Worm (Caenorhabditis elegans) whole organism, young adult: Measurements from ENCODE around the gene T26E4.7.
"Not testable (repeated sequence)": the region's sequence is repeated elsewhere in the genome, so short reads cannot be mapped to it uniquely, and the experiment has no call there.

Source experiments
- D2030.7 ChIP-seq: fragments of 200-800 bp; sonication (Bioruptor generic); IDR thresholded peaks from 2 replicates; pipeline ENCODE4 v1.3.6; 2022; ENCODE audit warnings: missing genetic modification reagents, missing genetic modification characterization, missing compliant biosample characterization
- F22D6.2 ChIP-seq: sonication (generic microtip); optimal IDR thresholded peaks from 2 replicates; lab custom pipeline; 2016; ENCODE audit warnings: mild to moderate bottlenecking, missing genetic modification characterization, missing compliant biosample characterization
- F57C9.4 ChIP-seq: sonication (generic microtip); optimal IDR thresholded peaks from 2 replicates; lab custom pipeline; 2017; ENCODE audit warnings: mild to moderate bottlenecking, missing genetic modification characterization, missing compliant biosample characterization
- K11D2.4 ChIP-seq: fragments of 200-800 bp; sonication (Bioruptor generic); IDR thresholded peaks from 2 replicates; pipeline ENCODE4 v1.3.6; 2022; ENCODE audit warnings: missing genetic modification reagents, missing genetic modification characterization, missing compliant biosample characterization
- Y95B8A.8 ChIP-seq: fragments of 200-800 bp; sonication (Bioruptor generic); IDR thresholded peaks from 2 replicates; pipeline ENCODE4 v1.3.6; 2022; ENCODE audit warnings: missing genetic modification reagents, missing genetic modification characterization, missing compliant biosample characterization
- ZK185.1 ChIP-seq: sonication (generic microtip); optimal IDR thresholded peaks from 2 replicates; lab custom pipeline; 2016; ENCODE audit warnings: mild to moderate bottlenecking, missing genetic modification characterization, missing compliant biosample characterization; ENCODE audit not compliant: poor library complexity, severe bottlenecking
- akir-1 ChIP-seq: fragments of 200-800 bp; sonication (Bioruptor generic); optimal IDR thresholded peaks from 2 replicates; lab custom pipeline; 2018; ENCODE audit warnings: mild to moderate bottlenecking, missing genetic modification characterization, moderate library complexity, missing compliant biosample characterization
- aptf-2 ChIP-seq: fragments of 200-800 bp; sonication (Bioruptor generic); conservative IDR thresholded peaks from 2 replicates; pipeline ENCODE4 v1.3.6; 2022; ENCODE audit warnings: missing genetic modification reagents, missing genetic modification characterization, missing compliant biosample characterization
- atf-7 ChIP-seq: sonication (generic microtip); optimal IDR thresholded peaks from 2 replicates; lab custom pipeline; 2017; ENCODE audit warnings: mild to moderate bottlenecking, missing genetic modification characterization, missing compliant biosample characterization
- attf-3 ChIP-seq: fragments of 200-800 bp; sonication (Bioruptor generic); conservative IDR thresholded peaks from 2 replicates; pipeline ENCODE4 v1.3.6; 2022; ENCODE audit warnings: missing genetic modification reagents, missing genetic modification characterization, missing compliant biosample characterization
- attf-6 ChIP-seq: fragments of 200-800 bp; sonication (Bioruptor generic); IDR thresholded peaks from 2 replicates; pipeline ENCODE4 v1.3.6; 2022; ENCODE audit warnings: missing genetic modification reagents, missing genetic modification characterization, missing compliant biosample characterization
- ceh-40 ChIP-seq: fragments of 200-800 bp; sonication (Bioruptor generic); IDR thresholded peaks from 2 replicates; pipeline ENCODE4 v1.3.6; 2022; ENCODE audit warnings: missing genetic modification characterization, missing compliant biosample characterization
- ceh-79 ChIP-seq: sonication (generic microtip); optimal IDR thresholded peaks from 2 replicates; lab custom pipeline; 2017; ENCODE audit warnings: mild to moderate bottlenecking, missing genetic modification characterization, missing compliant biosample characterization
- ceh-91 ChIP-seq: fragments of 200-800 bp; sonication (Bioruptor generic); IDR thresholded peaks from 2 replicates; pipeline ENCODE4 v1.3.6; 2022; ENCODE audit warnings: missing genetic modification reagents, missing genetic modification characterization, missing compliant biosample characterization
- egrh-3 ChIP-seq: fragments of 200-800 bp; sonication (Bioruptor generic); IDR thresholded peaks from 2 replicates; pipeline ENCODE4 v1.3.6; 2022; ENCODE audit warnings: missing genetic modification reagents, missing genetic modification characterization, missing compliant biosample characterization
- fkh-3 ChIP-seq: sonication (generic microtip); optimal IDR thresholded peaks from 2 replicates; lab custom pipeline; 2016; ENCODE audit warnings: mild to moderate bottlenecking, missing genetic modification characterization, missing compliant biosample characterization
- him-1 ChIP-seq: sonication (generic microtip); optimal IDR thresholded peaks from 2 replicates; lab custom pipeline; 2016; ENCODE audit warnings: missing genotype, missing genetic modification reagents, missing genetic modification characterization, missing compliant biosample characterization
- madf-10 ChIP-seq: sonication (generic microtip); optimal IDR thresholded peaks from 2 replicates; lab custom pipeline; 2016; ENCODE audit warnings: mild to moderate bottlenecking, missing genetic modification characterization, missing compliant biosample characterization
- madf-3 ChIP-seq: fragments of 200-800 bp; sonication (Bioruptor generic); IDR thresholded peaks from 2 replicates; pipeline ENCODE4 v1.3.6; 2022; ENCODE audit warnings: missing genetic modification reagents, missing genetic modification characterization, missing compliant biosample characterization
- nhr-120 ChIP-seq: fragments of 200-800 bp; sonication (Bioruptor generic); IDR thresholded peaks from 2 replicates; pipeline ENCODE4 v1.3.6; 2022; ENCODE audit warnings: missing genetic modification characterization, missing compliant biosample characterization
- pbrm-1 ChIP-seq: fragments of 200-800 bp; sonication (Bioruptor generic); IDR thresholded peaks from 2 replicates; pipeline ENCODE4 v1.3.6; 2022; ENCODE audit warnings: missing genetic modification reagents, missing genetic modification characterization, missing compliant biosample characterization
- sdz-38 ChIP-seq: sonication (generic microtip); optimal IDR thresholded peaks from 2 replicates; lab custom pipeline; 2016; ENCODE audit warnings: missing genotype, missing genetic modification characterization, missing compliant biosample characterization
- snpc-1.1 ChIP-seq: sonication (generic microtip); optimal IDR thresholded peaks from 2 replicates; lab custom pipeline; 2017; ENCODE audit warnings: missing genetic modification characterization, mild to moderate bottlenecking, missing compliant biosample characterization, antibody characterized with exemption, moderate library complexity, missing genotype, missing genetic modification reagents; ENCODE audit not compliant: insufficient read depth
- sptf-2 ChIP-seq: fragments of 200-800 bp; sonication (Bioruptor generic); optimal IDR thresholded peaks from 2 replicates; lab custom pipeline; 2018; ENCODE audit warnings: mild to moderate bottlenecking, missing genetic modification characterization, missing compliant biosample characterization
- tlf-1 ChIP-seq: fragments of 200-800 bp; sonication (Bioruptor generic); optimal IDR thresholded peaks from 2 replicates; lab custom pipeline; 2018; ENCODE audit warnings: mild to moderate bottlenecking, missing genetic modification characterization, missing compliant biosample characterization

Gene T26E4.7

DNA sequence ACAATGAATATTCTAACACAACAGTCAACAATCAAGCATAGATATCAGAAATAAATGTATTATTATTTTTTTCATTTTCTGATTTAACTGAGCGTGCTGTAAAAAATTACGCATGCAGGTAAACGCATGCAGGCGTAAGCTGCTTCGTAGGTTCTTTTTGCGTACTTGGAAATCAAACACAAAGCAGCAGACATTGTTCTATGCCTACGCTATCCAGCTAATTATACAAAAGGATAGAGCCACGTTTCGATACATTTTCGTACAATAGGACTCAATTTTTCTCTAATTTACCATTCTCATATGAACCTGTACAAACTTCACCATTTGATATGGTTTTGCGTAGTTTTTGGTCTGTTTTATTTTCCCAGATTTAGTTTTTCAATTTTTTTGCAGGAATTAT lies 10.9 kb upstream of the T26E4.7 start, which contains the start of gene T26E4.3:
Gene T26E4.3 (plus strand): TSS at position 301 of the 400 bp plus-strand sequence.
- TF ChIP-seq F22D6.2 (no peak), Y95B8A.8 (GFP tag; lab: Robert Waterston, UW) (no peak), F57C9.4 (tag; lab: Kevin White, UChicago) (no peak), ceh-91 (GFP tag; lab: Robert Waterston, UW) (no peak), egrh-3 (GFP tag; lab: Robert Waterston, UW) (no peak), pbrm-1 (GFP tag; lab: Robert Waterston, UW) (no peak), sptf-2 (no peak), madf-10 (no peak), sdz-38 (tag; lab: Kevin White, UChicago) (no peak), him-1 (tag; lab: Kevin White, UChicago) (no peak), aptf-2 (GFP tag; lab: Robert Waterston, UW) (no peak)

- TF ChIP-seq ceh-40 (GFP tag; lab: Robert Waterston, UW) = no peak
Measured at ce11 chrV:15792409-15792808, 961 bp upstream of the T26E4.7 start, which contains the start of gene T26E4.4. TSS of gene T26E4.4 (minus strand) at chrV:15792509.

DNA sequence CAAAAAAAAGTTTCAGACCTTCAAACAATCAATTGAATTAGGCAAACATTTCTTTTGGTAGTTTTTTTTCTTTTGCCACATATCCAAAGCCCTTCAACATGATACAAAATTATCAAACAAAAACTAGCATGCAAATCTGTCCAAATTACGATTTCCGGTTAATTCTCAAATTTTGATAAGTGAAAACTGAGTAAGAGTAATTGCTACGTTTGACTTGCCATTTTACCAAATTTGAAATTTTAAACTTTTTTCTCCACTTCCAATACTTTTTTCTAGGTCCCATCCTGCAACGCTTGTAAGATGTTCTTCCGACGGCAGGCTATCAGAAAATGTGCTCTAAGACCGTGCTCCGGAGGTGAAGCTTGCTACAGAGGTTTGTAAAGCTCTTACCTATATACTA lies 2.7 kb downstream of the T26E4.7 start, which contains the start of gene nhr-223:
Gene nhr-223 (plus strand): TSS at position 301 of the 400 bp plus-strand sequence.
- no peak for TF ChIP-seq madf-3 (GFP tag; lab: Robert Waterston, UW)

- no peak for TF ChIP-seq ceh-79 (tag; lab: Kevin White, UChicago)
Measured at ce11 chrV:15798108-15798507, 4.7 kb downstream of the T26E4.7 start, which contains the start of gene T26E4.10. TSS of gene T26E4.10 (minus strand) at chrV:15798208.

ce11 chrV:15802623-15803022 lies 9.3 kb downstream of the T26E4.7 start, which contains the start of gene T26E4.9:
TSS of gene T26E4.9 (minus strand) at chrV:15802723.
- not testable (repeated sequence) for TF ChIP-seq ZK185.1 (tag; lab: Kevin White, UChicago); fkh-3 (tag; lab: Kevin White, UChicago); K11D2.4

- TF ChIP-seq attf-3 (GFP tag; lab: Robert Waterston, UW); nhr-120; atf-7 (tag; lab: Kevin White, UChicago): not testable (repeated sequence)
Measured at ce11 chrV:15803079-15803478, 9.7 kb downstream of the T26E4.7 start, which contains the start of gene srd-27. TSS of gene srd-27 (plus strand) at chrV:15803379.

DNA sequence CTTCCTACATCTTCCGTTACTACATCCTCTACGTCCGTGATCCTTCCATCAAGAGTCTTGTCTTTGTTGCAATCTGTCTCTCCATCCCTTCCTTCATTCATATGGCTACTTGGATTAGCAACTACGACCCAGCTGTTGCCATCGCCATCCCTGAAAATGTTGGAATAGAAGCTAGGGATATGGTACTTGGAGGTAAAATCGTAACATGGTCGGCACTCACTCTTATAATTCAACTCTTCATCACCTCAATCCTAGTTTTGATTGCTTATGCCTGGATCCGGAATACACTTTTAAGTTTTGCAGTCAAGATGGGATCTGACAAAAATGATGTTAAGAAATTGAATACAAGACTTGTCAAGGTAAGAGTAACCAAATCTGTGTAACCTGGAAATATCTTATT lies 10.4 kb downstream of the T26E4.7 start, which contains the start of gene T26E4.18:
Gene T26E4.18 (minus strand): TSS at position 101 of the 400 bp plus-strand sequence.
- TF ChIP-seq D2030.7 (GFP tag; lab: Robert Waterston, UW); ceh-79 (tag; lab: Kevin White, UChicago); snpc-1.1 (tag; lab: Kevin White, UChicago): not testable (repeated sequence)

DNA sequence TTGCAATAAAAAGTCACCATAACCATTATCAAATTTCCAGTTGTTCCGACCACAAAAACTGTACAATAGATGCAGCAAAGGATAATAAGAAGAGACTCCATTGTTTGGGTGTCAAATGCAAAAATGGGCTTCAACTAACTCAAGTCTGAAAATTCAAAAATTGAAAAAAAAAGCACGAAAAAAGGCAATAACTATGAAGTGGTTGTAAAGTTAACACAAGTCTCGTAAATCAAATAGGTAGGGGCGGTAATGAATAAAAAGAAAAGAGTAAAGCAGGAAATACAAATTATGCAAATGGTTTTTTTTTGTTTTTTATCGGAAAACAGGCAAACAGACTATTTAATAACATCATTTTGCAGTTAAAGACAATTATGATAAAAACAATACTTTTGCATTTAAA lies 14.1 kb downstream of the T26E4.7 start, which contains the start of gene srsx-38:
Gene srsx-38 (minus strand): TSS at position 101 of the 400 bp plus-strand sequence.
- TF ChIP-seq akir-1 (GFP tag; lab: Kevin White, UChicago); attf-6 (GFP tag; lab: Robert Waterston, UW); tlf-1 (GFP tag; lab: Kevin White, UChicago): not testable (repeated sequence)
- TF ChIP-seq, all 124 proteins: peak for 0; not testable (repeated sequence) for 124
